Worm (Caenorhabditis elegans) whole organism, late embryonic: Measurements from ENCODE around the gene pdhb-1.

Experiments
- F13H6.1 ChIP-seq: sonication (generic microtip); optimal IDR thresholded peaks from 2 replicates; lab custom pipeline; 2016; ENCODE audit warnings: missing genetic modification characterization, missing compliant biosample characterization
- ama-1 ChIP-seq: fragments of 150-350 bp; optimal IDR thresholded peaks from 2 replicates; lab custom pipeline; 2014
- ceh-22 ChIP-seq: sonication (generic microtip); optimal IDR thresholded peaks from 2 replicates; lab custom pipeline; 2017; ENCODE audit warnings: missing biosample characterization, missing genetic modification characterization
- ceh-30 ChIP-seq: fragments of 150-350 bp; optimal IDR thresholded peaks from 2 replicates; lab custom pipeline; 2014; ENCODE audit warnings: missing biosample characterization, missing genetic modification characterization
- nhr-11 ChIP-seq: fragments of 150-350 bp; optimal IDR thresholded peaks from 2 replicates; lab custom pipeline; 2014; ENCODE audit warnings: missing biosample characterization, missing genetic modification characterization
- pag-3 ChIP-seq: sonication (generic microtip); optimal IDR thresholded peaks from 2 replicates; lab custom pipeline; 2016; ENCODE audit warnings: missing compliant biosample characterization, missing genetic modification characterization, borderline replicate concordance

DNA sequence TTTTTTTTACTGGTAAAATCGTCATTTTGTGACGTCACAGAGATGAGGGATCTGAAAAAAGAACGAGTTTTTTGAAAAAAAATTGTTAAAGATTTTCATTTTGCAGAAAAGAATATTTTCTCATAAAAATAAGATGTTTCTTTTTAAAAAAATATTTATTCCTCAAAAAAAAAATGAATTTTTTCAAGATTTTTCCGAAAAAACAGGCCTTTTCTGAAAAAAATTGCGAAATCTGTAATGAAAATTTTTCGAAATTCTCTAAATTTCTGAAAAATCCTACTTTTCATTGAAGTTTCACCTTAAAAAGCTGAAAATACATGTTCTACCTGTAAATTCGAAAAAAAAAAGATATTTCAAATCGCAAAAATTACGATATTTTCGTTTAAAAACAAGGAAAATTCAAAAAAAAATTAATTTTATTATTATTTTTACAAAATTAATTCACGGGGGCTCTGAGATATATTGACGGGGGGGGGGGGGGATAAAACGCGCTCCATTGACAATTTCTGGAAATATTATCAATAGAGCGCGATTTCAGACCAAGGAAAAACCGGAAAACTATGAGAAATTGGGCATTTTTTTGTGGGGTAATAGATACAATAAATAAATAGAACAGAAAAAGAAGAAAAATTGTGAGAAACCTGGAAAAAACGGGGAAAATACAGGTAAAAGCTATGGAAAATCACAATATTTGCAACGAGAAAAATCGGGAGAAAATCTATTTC, 21.2 kb upstream of the pdhb-1 start, which contains the start of gene otub-4:
- TF ChIP-seq ceh-22 (tag; lab: Kevin White, UChicago) = no peak
- TF ChIP-seq ama-1 (lab: Kevin White, UChicago) = no peak
- TF ChIP-seq ceh-30 (tag; lab: Kevin White, UChicago) = no peak
- no peak for TF ChIP-seq pag-3
- TF ChIP-seq F13H6.1 = no peak
- TF ChIP-seq nhr-11 (tag; lab: Kevin White, UChicago) = no peak
